Fruit fly (Drosophila melanogaster) whole organism, prepupa: ENCODE results near the gene CG7497.

Experiments used
- Blimp-1 ChIP-seq: fragments of 200-800 bp; sonication (Bioruptor generic); optimal IDR thresholded peaks from 3 replicates; lab custom pipeline; 2017; ENCODE audit warnings: missing biosample characterization, missing genetic modification characterization, mild to moderate bottlenecking, moderate library complexity, missing genetic modification reagents
- CG10631 ChIP-seq: fragments of 200-800 bp; sonication (Bioruptor generic); optimal IDR thresholded peaks from 2 replicates; lab custom pipeline; 2016; ENCODE audit warnings: missing biosample characterization, missing genetic modification characterization
- CG10669 ChIP-seq: fragments of 200-800 bp; sonication (Bioruptor generic); optimal IDR thresholded peaks from 3 replicates; lab custom pipeline; 2018; ENCODE audit warnings: missing biosample characterization, mild to moderate bottlenecking, missing genetic modification characterization, moderate library complexity
- CG11762 ChIP-seq: fragments of 200-800 bp; sonication (Bioruptor generic); optimal IDR thresholded peaks from 3 replicates; lab custom pipeline; 2016; ENCODE audit warnings: missing biosample characterization, missing genetic modification characterization; ENCODE audit not compliant: insufficient read depth
- CG15336 ChIP-seq: fragments of 200-800 bp; sonication (Bioruptor generic); IDR thresholded peaks from 2 replicates; pipeline ENCODE4 v1.3.6; 2022; ENCODE audit warnings: missing biosample characterization, missing genetic modification characterization
- CG1621 ChIP-seq: fragments of 200-800 bp; sonication (Bioruptor generic); optimal IDR thresholded peaks from 3 replicates; lab custom pipeline; 2018; ENCODE audit warnings: missing biosample characterization, mild to moderate bottlenecking, missing genetic modification characterization
- CG32006 ChIP-seq: fragments of 200-800 bp; sonication (Bioruptor generic); optimal IDR thresholded peaks from 3 replicates; lab custom pipeline; 2017; ENCODE audit warnings: missing biosample characterization, mild to moderate bottlenecking, missing genetic modification characterization
- CG3919 ChIP-seq: fragments of 200-800 bp; sonication (Bioruptor generic); optimal IDR thresholded peaks from 3 replicates; lab custom pipeline; 2016; ENCODE audit warnings: missing biosample characterization, missing genetic modification characterization
- CG6163 ChIP-seq: fragments of 200-800 bp; sonication (Bioruptor generic); IDR thresholded peaks from 3 replicates; pipeline ENCODE4 v1.3.6; 2022; ENCODE audit warnings: missing biosample characterization, missing genetic modification characterization
- CG6792 ChIP-seq: fragments of 200-800 bp; sonication (Bioruptor generic); optimal IDR thresholded peaks from 3 replicates; lab custom pipeline; 2016; ENCODE audit warnings: missing biosample characterization, missing genetic modification characterization
- CG6808 ChIP-seq: fragments of 200-800 bp; sonication (Bioruptor generic); optimal IDR thresholded peaks from 3 replicates; lab custom pipeline; 2017; ENCODE audit warnings: missing biosample characterization, missing genetic modification characterization, mild to moderate bottlenecking, moderate library complexity, missing genetic modification reagents
- CG6854 ChIP-seq: fragments of 200-800 bp; sonication (Bioruptor generic); optimal IDR thresholded peaks from 2 replicates; lab custom pipeline; 2017; ENCODE audit warnings: missing biosample characterization, mild to moderate bottlenecking, missing genetic modification characterization
- CG7368 ChIP-seq: fragments of 200-800 bp; sonication (Bioruptor generic); optimal IDR thresholded peaks from 3 replicates; lab custom pipeline; 2016; ENCODE audit warnings: missing biosample characterization, missing genetic modification characterization
- CG8632 ChIP-seq: fragments of 200-800 bp; sonication (Bioruptor generic); optimal IDR thresholded peaks from 3 replicates; lab custom pipeline; 2016; ENCODE audit warnings: missing biosample characterization, missing genetic modification characterization
- Eip75B ChIP-seq: fragments of 200-800 bp; sonication (Bioruptor generic); optimal IDR thresholded peaks from 3 replicates; lab custom pipeline; 2016; ENCODE audit warnings: missing biosample characterization, missing genetic modification characterization
- Eip78C ChIP-seq: fragments of 200-800 bp; sonication (Bioruptor generic); peaks from one replicate; lab custom pipeline; 2016; ENCODE audit warnings: missing biosample characterization, missing genetic modification characterization
- Eip93F ChIP-seq: fragments of 200-800 bp; sonication (Bioruptor generic); optimal IDR thresholded peaks from 2 replicates; lab custom pipeline; 2016; ENCODE audit warnings: missing biosample characterization, mild to moderate bottlenecking, missing genetic modification characterization
- Ets96B ChIP-seq: fragments of 200-800 bp; optimal IDR thresholded peaks from 2 replicates; lab custom pipeline; 2019; ENCODE audit warnings: missing biosample characterization, mild to moderate bottlenecking, missing genetic modification characterization, moderate library complexity
- Hr4 ChIP-seq: fragments of 200-800 bp; sonication (Bioruptor generic); optimal IDR thresholded peaks from 3 replicates; lab custom pipeline; 2016; ENCODE audit warnings: missing biosample characterization, missing genetic modification characterization
- Lpt ChIP-seq: fragments of 200-800 bp; sonication (Bioruptor generic); optimal IDR thresholded peaks from 3 replicates; lab custom pipeline; 2016; ENCODE audit warnings: missing biosample characterization, missing genetic modification characterization
- Met ChIP-seq: fragments of 200-800 bp; sonication (Bioruptor generic); optimal IDR thresholded peaks from 3 replicates; lab custom pipeline; 2016; ENCODE audit warnings: missing biosample characterization, missing genetic modification characterization
- OdsH ChIP-seq: fragments of 200-800 bp; sonication (Bioruptor generic); optimal IDR thresholded peaks from 3 replicates; lab custom pipeline; 2016; ENCODE audit warnings: missing biosample characterization, missing genetic modification characterization
- Smox ChIP-seq: fragments of 200-800 bp; sonication (Bioruptor generic); optimal IDR thresholded peaks from 3 replicates; lab custom pipeline; 2016; ENCODE audit warnings: missing biosample characterization, missing genetic modification characterization
- Sox102F ChIP-seq: fragments of 200-800 bp; sonication (Bioruptor generic); optimal IDR thresholded peaks from 2 replicates; lab custom pipeline; 2016; ENCODE audit warnings: missing biosample characterization, mild to moderate bottlenecking, missing genetic modification characterization
- achi ChIP-seq: fragments of 200-800 bp; sonication (Bioruptor generic); optimal IDR thresholded peaks from 3 replicates; lab custom pipeline; 2016; ENCODE audit warnings: missing biosample characterization, missing genetic modification characterization
- cyc ChIP-seq: fragments of 200-800 bp; sonication (Bioruptor generic); optimal IDR thresholded peaks from 3 replicates; lab custom pipeline; 2016; ENCODE audit warnings: missing biosample characterization, missing genetic modification characterization
- dac ChIP-seq: fragments of 200-800 bp; sonication (Bioruptor generic); optimal IDR thresholded peaks from 2 replicates; lab custom pipeline; 2017; ENCODE audit warnings: missing biosample characterization, mild to moderate bottlenecking, missing genetic modification characterization
- esn ChIP-seq: fragments of 200-800 bp; sonication (Bioruptor generic); optimal IDR thresholded peaks from 2 replicates; lab custom pipeline; 2016; ENCODE audit warnings: missing biosample characterization, mild to moderate bottlenecking, missing genetic modification characterization, moderate library complexity
- fd59A ChIP-seq: fragments of 200-800 bp; sonication (Bioruptor generic); optimal IDR thresholded peaks from 2 replicates; lab custom pipeline; 2017; ENCODE audit warnings: missing biosample characterization, mild to moderate bottlenecking, missing genetic modification characterization, missing genetic modification reagents
- fd85E ChIP-seq: fragments of 200-800 bp; sonication (Bioruptor generic); optimal IDR thresholded peaks from 3 replicates; lab custom pipeline; 2016; ENCODE audit warnings: missing biosample characterization, missing genetic modification characterization
- fkh ChIP-seq: fragments of 200-800 bp; sonication (Bioruptor generic); optimal IDR thresholded peaks from 3 replicates; lab custom pipeline; 2017; ENCODE audit warnings: missing biosample characterization, mild to moderate bottlenecking, missing genetic modification characterization, moderate library complexity
- lz ChIP-seq: fragments of 200-800 bp; sonication (Bioruptor generic); optimal IDR thresholded peaks from 3 replicates; lab custom pipeline; 2016; ENCODE audit warnings: missing biosample characterization, missing genetic modification characterization
- net ChIP-seq: fragments of 200-800 bp; sonication (Bioruptor generic); optimal IDR thresholded peaks from 3 replicates; lab custom pipeline; 2016; ENCODE audit warnings: missing biosample characterization, missing genetic modification characterization
- salr ChIP-seq, 2 experiments: fragments of 200-800 bp; sonication (Bioruptor generic); optimal IDR thresholded peaks; 3 replicates each; lab custom pipeline; 2016 to 2018; ENCODE audit warnings: missing biosample characterization in 2 of 2, missing genetic modification characterization in 2 of 2, mild to moderate bottlenecking in 1 of 2
- ss ChIP-seq, 2 experiments: fragments of 200-800 bp; sonication (Bioruptor generic); optimal IDR thresholded peaks; 2 replicates in 1 of 2; 3 replicates in 1 of 2; lab custom pipeline; 2017 to 2018; ENCODE audit warnings: mild to moderate bottlenecking in 2 of 2, missing biosample characterization in 2 of 2, missing genetic modification characterization in 2 of 2, moderate library complexity in 1 of 2
- svp ChIP-seq: fragments of 200-800 bp; sonication (Bioruptor generic); peaks from one replicate; lab custom pipeline; 2016; ENCODE audit warnings: missing biosample characterization, missing genetic modification characterization
- topi ChIP-seq: fragments of 200-800 bp; sonication (Bioruptor generic); optimal IDR thresholded peaks from 3 replicates; lab custom pipeline; 2016; ENCODE audit warnings: missing biosample characterization, missing genetic modification characterization
- vri ChIP-seq: fragments of 200-800 bp; sonication (Bioruptor generic); optimal IDR thresholded peaks from 3 replicates; lab custom pipeline; 2016; ENCODE audit warnings: missing biosample characterization, mild to moderate bottlenecking, missing genetic modification characterization

CG7497 gene

DNA sequence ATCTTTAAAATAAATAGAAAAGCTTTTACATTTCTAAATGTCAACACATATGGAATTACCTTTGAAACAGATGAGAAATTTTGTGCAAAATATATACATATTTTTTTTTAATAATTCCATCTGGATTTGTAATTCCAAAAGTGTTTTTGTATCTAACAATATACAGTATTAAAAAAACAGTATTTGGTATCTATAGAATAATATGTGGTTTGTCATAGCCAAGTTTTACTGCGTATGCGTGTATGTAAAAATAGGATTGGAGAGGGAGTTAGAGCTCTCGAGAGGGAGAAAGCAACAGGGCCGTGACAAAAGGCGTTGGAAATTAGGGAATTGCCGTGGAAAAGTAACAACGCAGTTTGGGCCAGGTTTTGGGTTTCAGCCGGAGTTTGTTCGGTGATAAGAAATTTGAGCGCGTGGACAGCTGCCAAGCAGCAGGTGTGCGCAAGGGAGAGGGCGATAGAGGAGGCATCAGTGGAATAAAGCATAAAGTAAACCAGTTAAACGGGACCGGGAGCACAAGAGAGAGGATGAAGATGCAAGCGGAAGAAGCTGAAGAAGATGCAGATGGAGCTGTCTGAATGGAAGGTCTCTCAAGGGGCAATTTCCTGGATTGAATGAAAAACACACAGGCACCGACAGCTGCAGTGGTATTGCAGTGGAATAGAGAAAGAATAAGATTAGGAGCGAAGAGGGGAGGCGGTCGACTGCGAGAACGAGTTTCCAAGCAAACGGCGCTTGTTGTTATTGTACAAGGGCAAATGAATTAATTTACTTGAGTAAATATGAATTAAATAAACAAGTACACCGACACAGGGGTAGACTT, 19.8 kb downstream of the CG7497 start:
- TF ChIP-seq OdsH (GFP tag; lab: Kevin White, UChicago) (peak; percentile 14), CG10669 (peak; percentile 59), Hr4 (peak; percentile 21), CG10631 (GFP tag; lab: Kevin White, UChicago) (peak; percentile 7), dac (GFP tag; lab: Kevin White, UChicago) (no peak), lz (peak; percentile 0), topi (GFP tag; lab: Kevin White, UChicago) (peak; percentile 35), CG6808 (GFP tag; lab: Kevin White, UChicago) (peak; percentile 13), achi (GFP tag; lab: Kevin White, UChicago) (peak; percentile 0), Blimp-1 (GFP tag; lab: Kevin White, UChicago) (peak; percentile 33), CG6854 (peak; percentile 53), CG11762 (GFP tag; lab: Kevin White, UChicago) (peak; percentile 42), Eip75B (GFP tag; lab: Kevin White, UChicago) (peak; percentile 46), CG6163 (GFP tag; lab: Robert Waterston, UW) (peak; percentile 31; the same call in 1 of the 3 replicates), net (GFP tag; lab: Kevin White, UChicago) (peak; percentile 13), ss (GFP tag; optimal IDR thresholded peaks at IDR 0.05; lab: Kevin White, UChicago) (peak; percentile 17 to 26), fd59A (peak; percentile 2), Ets96B (tag; lab: Kevin White, UChicago) (no peak), Eip78C (GFP tag; lab: Kevin White, UChicago) (peak; percentile 77), fkh (GFP tag; lab: Kevin White, UChicago) (peak; percentile 90), CG8632 (GFP tag; lab: Kevin White, UChicago) (no peak), salr (GFP tag; optimal IDR thresholded peaks at IDR 0.05; lab: Kevin White, UChicago) (no peak), CG32006 (GFP tag; lab: Kevin White, UChicago) (peak; percentile 32), Smox (peak; percentile 6), esn (GFP tag; lab: Kevin White, UChicago) (no peak), CG7368 (GFP tag; lab: Kevin White, UChicago) (peak; percentile 41), Met (peak; percentile 14), cyc (GFP tag; lab: Kevin White, UChicago) (peak; percentile 28), Lpt (GFP tag; lab: Kevin White, UChicago) (no peak), CG6792 (peak; percentile 44), CG1621 (tag; lab: Kevin White, UChicago) (peak; percentile 35), Eip93F (GFP tag; lab: Kevin White, UChicago) (no peak), CG15336 (0 out of 2 replicates have a peak, but pooled peaks have one; percentile 15), vri (GFP tag; lab: Kevin White, UChicago) (peak; percentile 56), fd85E (peak; percentile 18), Sox102F (GFP tag; lab: Kevin White, UChicago) (no peak), svp (peak; percentile 64), CG3919 (GFP tag; lab: Kevin White, UChicago) (peak; percentile 49)
